Fruit fly (Drosophila melanogaster): ENCODE data around the gene Eip63F-1.

Gene Eip63F-1

dm6 chr3L:3932742-3933289 is 2.6 kb downstream of the Eip63F-1 start:
- TF ChIP-seq Eip93F (GFP tag; optimal IDR thresholded peaks at IDR 0.05), result no peak
- peak; percentile 69 for TF ChIP-seq Eip78C (GFP tag)
- TF ChIP-seq salr (GFP tag; optimal IDR thresholded peaks at IDR 0.05), result no peak
- peak; percentile 80 for TF ChIP-seq fkh (GFP tag; optimal IDR thresholded peaks at IDR 0.05)
- TF ChIP-seq CG34406 (GFP tag; optimal IDR thresholded peaks at IDR 0.05), result no peak
- no peak for TF ChIP-seq CG32006 (GFP tag; optimal IDR thresholded peaks at IDR 0.05)

- TF ChIP-seq CG10669 (GFP tag; optimal IDR thresholded peaks at IDR 0.05) (no peak), net (GFP tag; optimal IDR thresholded peaks at IDR 0.05) (no peak), fkh (GFP tag; optimal IDR thresholded peaks at IDR 0.05) (peak; percentile 51)
Measured at dm6 chr3L:3931778-3932177, 3.6 kb downstream of the Eip63F-1 start.

dm6 chr3L:3930930-3931329 is 4.5 kb downstream of the Eip63F-1 start:
- TF ChIP-seq Eip78C (GFP tag) (no peak), fkh (GFP tag; optimal IDR thresholded peaks at IDR 0.05) (peak; percentile 45), cyc (GFP tag; optimal IDR thresholded peaks at IDR 0.05) (no peak), CG8119 (GFP tag; IDR thresholded peaks at IDR 0.05) (peak; percentile 14; the same call in 1 of the 3 replicates), Blimp-1 (GFP tag; optimal IDR thresholded peaks at IDR 0.05) (no peak)

dm6 chr3L:3929968-3930767 is 5.2 kb downstream of the Eip63F-1 start:
- TF ChIP-seq CG11762 (GFP tag; optimal IDR thresholded peaks at IDR 0.05; ENCODE audit: insufficient read depth) (no peak), CG8119 (GFP tag; IDR thresholded peaks at IDR 0.05) (no peak), CG3919 (GFP tag; optimal IDR thresholded peaks at IDR 0.05) (no peak), CG6792 (GFP tag; optimal IDR thresholded peaks at IDR 0.05) (no peak), Eip93F (GFP tag; optimal IDR thresholded peaks at IDR 0.05) (no peak), vri (GFP tag; optimal IDR thresholded peaks at IDR 0.05) (peak; percentile 38), Lpt (GFP tag; optimal IDR thresholded peaks at IDR 0.05) (no peak), svp (GFP tag) (peak; percentile 13)

- TF ChIP-seq vri (GFP tag; optimal IDR thresholded peaks at IDR 0.05) (peak; percentile 85), Eip78C (GFP tag) (peak; percentile 24), lz (GFP tag; optimal IDR thresholded peaks at IDR 0.05) (no peak)
Measured at dm6 chr3L:3928943-3929785, 6.3 kb downstream of the Eip63F-1 start.

- TF ChIP-seq dac (GFP tag; optimal IDR thresholded peaks at IDR 0.05), result no peak
- TF ChIP-seq CG11762 (GFP tag; optimal IDR thresholded peaks at IDR 0.05; ENCODE audit: insufficient read depth), result peak; percentile 62
- TF ChIP-seq CG8632 (GFP tag; optimal IDR thresholded peaks at IDR 0.05), result peak; percentile 84
- TF ChIP-seq Blimp-1 (GFP tag; optimal IDR thresholded peaks at IDR 0.05), result peak; percentile 63
- peak; percentile 90 for TF ChIP-seq CG6163 (GFP tag; IDR thresholded peaks at IDR 0.05)
- peak; percentile 75 for TF ChIP-seq CG32006 (GFP tag; optimal IDR thresholded peaks at IDR 0.05)
- peak; percentile 96 for TF ChIP-seq svp (GFP tag)
- peak; percentile 74 for TF ChIP-seq Eip75B (GFP tag; optimal IDR thresholded peaks at IDR 0.05)
- TF ChIP-seq dsx (GFP tag; optimal IDR thresholded peaks at IDR 0.05; ENCODE audit: poor library complexity, severe bottlenecking), result peak; percentile 60
- peak; percentile 95 for TF ChIP-seq CG31627 (GFP tag; optimal IDR thresholded peaks at IDR 0.05)
- peak; percentile 88 for TF ChIP-seq pdm3 (GFP tag; optimal IDR thresholded peaks at IDR 0.05)
- peak; percentile 85 for TF ChIP-seq lz (GFP tag; optimal IDR thresholded peaks at IDR 0.05)
- peak; percentile 53 for TF ChIP-seq CG6276 (GFP tag; optimal IDR thresholded peaks at IDR 0.05)
- TF ChIP-seq CG34406 (GFP tag; optimal IDR thresholded peaks at IDR 0.05), result peak; percentile 91
- TF ChIP-seq fd59A (GFP tag; optimal IDR thresholded peaks at IDR 0.05), result peak; percentile 73
- TF ChIP-seq CG8319 (GFP tag; optimal IDR thresholded peaks at IDR 0.05), result peak; percentile 71
- no peak for TF ChIP-seq CG6854 (GFP tag; optimal IDR thresholded peaks at IDR 0.05)
- peak; percentile 90 for TF ChIP-seq Smox (GFP tag; optimal IDR thresholded peaks at IDR 0.05)
- peak; percentile 80 for TF ChIP-seq eg (GFP tag; IDR thresholded peaks at IDR 0.05)
- TF ChIP-seq Gug (GFP tag; IDR thresholded peaks at IDR 0.05), result peak; percentile 70
- TF ChIP-seq CG1621 (tag; optimal IDR thresholded peaks at IDR 0.05), result peak; percentile 57
- TF ChIP-seq OdsH (GFP tag; optimal IDR thresholded peaks at IDR 0.05), result peak; percentile 86
- TF ChIP-seq CG9139 (GFP tag; optimal IDR thresholded peaks at IDR 0.05), result no peak
Measured at dm6 chr3L:3928205-3928942, 7.0 kb downstream of the Eip63F-1 start.

All from whole organism, prepupa.